Worm (Caenorhabditis elegans): Measurements from ENCODE around the gene ZK470.1.

Gene ZK470.1

ce11 chrX:4147600-4148448 lies 15.7 kb upstream of the ZK470.1 start (continued):
- no peak for TF ChIP-seq nfya-1 (tag; optimal IDR thresholded peaks at IDR 0.05; ENCODE audit: borderline replicate concordance, insufficient read depth)
- peak; percentile 26 for TF ChIP-seq madf-6 (GFP tag; IDR thresholded peaks at IDR 0.05)
- TF ChIP-seq zfh-2 (GFP tag; conservative IDR thresholded peaks at IDR 0.05) = no peak
- TF ChIP-seq nhr-90 (tag; optimal IDR thresholded peaks at IDR 0.05) = peak; percentile 90
- TF ChIP-seq aptf-2 (GFP tag; conservative IDR thresholded peaks at IDR 0.05) = no peak
- TF ChIP-seq rcor-1 (GFP tag; IDR thresholded peaks at IDR 0.05) = no peak; the same call in 1 of the 2 replicates
- no peak for TF ChIP-seq xnd-1 (tag; optimal IDR thresholded peaks at IDR 0.05)
- TF ChIP-seq K12H6.12 (tag; optimal IDR thresholded peaks at IDR 0.05) = peak; percentile 35
- TF ChIP-seq somi-1 (GFP tag; optimal IDR thresholded peaks at IDR 0.05) = peak; percentile 11
- TF ChIP-seq mes-4 (tag; optimal IDR thresholded peaks at IDR 0.05) = no peak
- peak; percentile 71 for TF ChIP-seq zim-3 (tag; optimal IDR thresholded peaks at IDR 0.05)
- TF ChIP-seq attf-5 (GFP tag; optimal IDR thresholded peaks at IDR 0.05) = no peak
- no peak for TF ChIP-seq ccch-3 (GFP tag; optimal IDR thresholded peaks at IDR 0.05)
- no peak for TF ChIP-seq snpc-1.3 (tag; optimal IDR thresholded peaks at IDR 0.05; ENCODE audit: insufficient read depth)

DNA sequence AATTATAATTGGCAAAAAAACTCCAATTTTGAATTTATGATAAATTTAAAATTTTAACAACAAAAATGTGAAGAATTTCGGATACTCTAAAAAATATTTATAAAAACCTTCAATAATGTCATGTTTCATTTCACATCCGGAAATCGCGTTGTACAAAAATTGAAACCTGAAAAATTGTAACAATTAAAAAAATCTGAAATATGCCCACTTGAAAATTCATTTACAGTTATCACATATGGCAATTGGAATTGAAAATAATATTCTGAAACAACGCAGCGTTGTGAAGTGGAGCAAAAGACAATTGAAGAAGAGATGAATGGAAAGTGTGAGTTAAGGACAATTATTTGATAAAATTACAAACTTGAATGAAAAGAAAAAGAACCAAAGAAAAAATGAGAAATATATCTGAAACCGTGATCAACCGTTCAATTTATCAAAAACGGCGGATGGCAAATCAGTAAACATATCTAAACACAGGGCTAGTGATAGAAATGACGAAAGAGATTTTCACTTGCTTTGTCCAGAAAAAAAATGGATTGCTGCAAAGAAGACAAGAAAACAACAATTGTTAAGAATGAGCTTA lies 15.0 kb upstream of the ZK470.1 start:
- TF ChIP-seq cebp-1 (GFP tag; IDR thresholded peaks at IDR 0.05) = no peak
- TF ChIP-seq cebp-1 (tag; optimal IDR thresholded peaks at IDR 0.05) = peak; percentile 39
- TF ChIP-seq aptf-2 (GFP tag; conservative IDR thresholded peaks at IDR 0.05) = no peak
- TF ChIP-seq madf-6 (GFP tag; IDR thresholded peaks at IDR 0.05) = 0 out of 2 replicates have a peak, but pooled peaks have one; percentile 21
- no peak for TF ChIP-seq Y56A3A.18 (GFP tag; IDR thresholded peaks at IDR 0.05)
- TF ChIP-seq repo-1 (tag; optimal IDR thresholded peaks at IDR 0.05) = peak; percentile 69
- TF ChIP-seq T07F8.4 (tag; optimal IDR thresholded peaks at IDR 0.05) = no peak
- no peak for TF ChIP-seq lin-26 (GFP tag; IDR thresholded peaks at IDR 0.05)
- TF ChIP-seq ztf-26 (tag; optimal IDR thresholded peaks at IDR 0.05) = peak; percentile 31
- no peak for TF ChIP-seq ama-1 (optimal IDR thresholded peaks at IDR 0.05)
- peak in 1 of 2 experiments; percentile 41 for TF ChIP-seq ama-1 (GFP tag; optimal IDR thresholded peaks at IDR 0.05)
- TF ChIP-seq ekl-4 (GFP tag; IDR thresholded peaks at IDR 0.05) = 0 out of 2 replicates have a peak, but pooled peaks have one; percentile 15
- peak; percentile 8; the same call in 1 of the 2 replicates for TF ChIP-seq Y53G8AR.9 (GFP tag; conservative IDR thresholded peaks at IDR 0.05)
- TF ChIP-seq ceh-58 (GFP tag; IDR thresholded peaks at IDR 0.05) = 0 out of 2 replicates have a peak, but pooled peaks have one; percentile 3
- 0 out of 2 replicates have a peak, but pooled peaks have one; percentile 15 for TF ChIP-seq pbrm-1 (GFP tag; IDR thresholded peaks at IDR 0.05)
- peak; percentile 49 for TF ChIP-seq dpff-1 (tag; optimal IDR thresholded peaks at IDR 0.05)
- peak; percentile 5; the same call in 1 of the 2 replicates for TF ChIP-seq B0336.3 (GFP tag; IDR thresholded peaks at IDR 0.05)
- no peak for TF ChIP-seq mel-28 (tag; optimal IDR thresholded peaks at IDR 0.05; ENCODE audit: borderline replicate concordance)

DNA sequence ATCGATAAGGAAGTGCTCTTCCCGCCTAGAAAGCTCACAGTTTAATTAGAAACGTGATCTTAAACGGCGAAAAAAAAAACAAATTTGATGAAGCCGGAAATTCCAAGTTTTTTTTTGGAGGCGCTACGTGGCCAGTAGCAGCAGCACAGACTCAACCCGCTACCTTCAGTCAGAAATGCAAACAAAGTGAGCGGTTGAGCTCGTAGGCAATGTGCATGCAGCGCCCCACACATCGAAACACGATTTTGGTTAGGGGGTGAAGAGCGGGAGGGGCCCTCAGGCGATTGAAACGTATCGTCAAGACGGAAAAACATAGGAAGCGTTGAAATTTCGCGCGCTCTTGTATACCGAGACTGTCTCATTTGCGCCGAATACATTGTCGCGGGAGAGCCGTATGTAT lies 12.3 kb upstream of the ZK470.1 start:
- TF ChIP-seq mes-4 (tag; optimal IDR thresholded peaks at IDR 0.05) (no peak), attf-3 (GFP tag; conservative IDR thresholded peaks at IDR 0.05) (no peak), nhr-179 (tag; optimal IDR thresholded peaks at IDR 0.05) (no peak), zfh-2 (GFP tag; conservative IDR thresholded peaks at IDR 0.05) (peak; percentile 45; the same call in 1 of the 2 replicates)

ce11 chrX:4153343-4153742 lies 10.1 kb upstream of the ZK470.1 start, which contains the start of gene nck-1:
TSS of gene nck-1 (minus strand) at chrX:4153443.
- no peak for TF ChIP-seq atf-7 (tag; optimal IDR thresholded peaks at IDR 0.05)
- TF ChIP-seq ztf-6 (GFP tag; IDR thresholded peaks at IDR 0.05) = no peak
- TF ChIP-seq F10E7.11 (tag; optimal IDR thresholded peaks at IDR 0.05) = no peak
- TF ChIP-seq nhr-120 (GFP tag; IDR thresholded peaks at IDR 0.05) = no peak
- TF ChIP-seq egl-44 (GFP tag; IDR thresholded peaks at IDR 0.05) = no peak
- TF ChIP-seq hsf-1 (GFP tag; IDR thresholded peaks at IDR 0.05) = no peak
- TF ChIP-seq hlh-26 (GFP tag; conservative IDR thresholded peaks at IDR 0.05) = no peak
- TF ChIP-seq ceh-100 (GFP tag; IDR thresholded peaks at IDR 0.05) = no peak
- no peak for TF ChIP-seq madf-10 (tag; optimal IDR thresholded peaks at IDR 0.05)

Data from whole organism, young adult.